Worm (Caenorhabditis elegans) whole organism, L1 larva: ENCODE results near the gene Y69A2AR.24.

Source experiments
- C34B4.2 ChIP-seq: sonication (generic microtip); optimal IDR thresholded peaks from 2 replicates; lab custom pipeline; 2017; ENCODE audit warnings: mild to moderate bottlenecking, missing genetic modification characterization, missing compliant biosample characterization
- F16B12.6 ChIP-seq: fragments of 150-350 bp; optimal IDR thresholded peaks from 2 replicates; lab custom pipeline; 2014; ENCODE audit warnings: missing biosample characterization, missing genetic modification characterization
- alr-1 ChIP-seq: fragments of 200-800 bp; sonication (Bioruptor generic); optimal IDR thresholded peaks from 2 replicates; lab custom pipeline; 2018; ENCODE audit warnings: borderline replicate concordance, mild to moderate bottlenecking, missing genetic modification characterization, missing compliant biosample characterization
- ama-1 ChIP-seq: fragments of 150-350 bp; optimal IDR thresholded peaks from 2 replicates; lab custom pipeline; 2014
- blmp-1 ChIP-seq: fragments of 150-350 bp; optimal IDR thresholded peaks from 2 replicates; lab custom pipeline; 2014; ENCODE audit warnings: missing biosample characterization, missing genetic modification characterization
- ceh-82 ChIP-seq, 3 experiments: fragments of 150-350 bp in 1 of 3; sonication (generic microtip) in 2 of 3; optimal IDR thresholded peaks; 2 replicates each; lab custom pipeline; 2014 to 2017; ENCODE audit warnings: missing biosample characterization in 3 of 3, missing genetic modification characterization in 3 of 3
- ceh-90 ChIP-seq: sonication (generic microtip); optimal IDR thresholded peaks from 2 replicates; lab custom pipeline; 2016; ENCODE audit warnings: missing genetic modification characterization, missing compliant biosample characterization
- ces-1 ChIP-seq: fragments of 150-350 bp; optimal IDR thresholded peaks from 2 replicates; lab custom pipeline; 2014; ENCODE audit warnings: missing biosample characterization, missing genetic modification reagents, missing genetic modification characterization
- dpl-1 ChIP-seq, 3 experiments: fragments of 150-350 bp in 2 of 3; sonication (generic microtip) in 1 of 3; optimal IDR thresholded peaks; 2 replicates each; lab custom pipeline; 2014 to 2017; ENCODE audit warnings: missing biosample characterization in 3 of 3, missing genetic modification characterization in 3 of 3, missing genetic modification reagents in 3 of 3
- efl-3 ChIP-seq: fragments of 200-800 bp; sonication (Bioruptor generic); optimal IDR thresholded peaks from 2 replicates; lab custom pipeline; 2018; ENCODE audit warnings: mild to moderate bottlenecking, missing genetic modification characterization, missing compliant biosample characterization
- egl-13 ChIP-seq: sonication (generic microtip); optimal IDR thresholded peaks from 2 replicates; lab custom pipeline; 2016; ENCODE audit warnings: missing genotype, missing genetic modification reagents, missing genetic modification characterization, missing compliant biosample characterization
- egl-27 ChIP-seq, 2 experiments: fragments of 150-350 bp in 1 of 2; sonication (generic microtip); optimal IDR thresholded peaks; 3 replicates each; lab custom pipeline; 2017 to 2018; ENCODE audit warnings: missing biosample characterization in 2 of 2, missing genetic modification characterization in 2 of 2, missing genetic modification reagents in 2 of 2
- elt-2 ChIP-seq: sonication (generic microtip); optimal IDR thresholded peaks from 2 replicates; lab custom pipeline; 2016; ENCODE audit warnings: missing genetic modification characterization, mild to moderate bottlenecking, inconsistent platforms, missing compliant biosample characterization, missing genetic modification reagents
- elt-3 ChIP-seq, 6 experiments: fragments of 150-350 bp in 1 of 6; sonication (generic microtip); optimal IDR thresholded peaks; 2 replicates each; lab custom pipeline; 2017 to 2018; ENCODE audit warnings: missing biosample characterization in 6 of 6, missing genetic modification characterization in 6 of 6, inconsistent platforms in 1 of 6
- ets-5 ChIP-seq: fragments of 200-800 bp; sonication (Bioruptor generic); IDR thresholded peaks from 2 replicates; pipeline ENCODE4 v1.3.6; 2022; ENCODE audit warnings: missing genetic modification characterization, missing compliant biosample characterization
- fkh-10 ChIP-seq: sonication (generic microtip); optimal IDR thresholded peaks from 2 replicates; lab custom pipeline; 2017; ENCODE audit warnings: missing biosample characterization, missing genetic modification reagents, missing genetic modification characterization
- fkh-8 ChIP-seq: sonication (generic microtip); optimal IDR thresholded peaks from 2 replicates; lab custom pipeline; 2016; ENCODE audit warnings: mild to moderate bottlenecking, missing genetic modification characterization, missing compliant biosample characterization
- grh-1 ChIP-seq: fragments of 200-800 bp; sonication (Bioruptor generic); IDR thresholded peaks from 2 replicates; pipeline ENCODE4 v1.3.6; 2022; ENCODE audit warnings: missing genetic modification reagents, missing genetic modification characterization, missing compliant biosample characterization
- hlh-17 ChIP-seq: fragments of 200-800 bp; sonication (Bioruptor generic); optimal IDR thresholded peaks from 2 replicates; lab custom pipeline; 2018; ENCODE audit warnings: missing genetic modification characterization, mild to moderate bottlenecking, missing compliant biosample characterization, moderate library complexity, borderline replicate concordance
- hlh-4 ChIP-seq: sonication (generic microtip); optimal IDR thresholded peaks from 2 replicates; lab custom pipeline; 2016; ENCODE audit warnings: mild to moderate bottlenecking, missing genetic modification characterization, missing compliant biosample characterization
- jun-1 ChIP-seq: fragments of 150-350 bp; optimal IDR thresholded peaks from 2 replicates; lab custom pipeline; 2014; ENCODE audit warnings: missing biosample characterization, missing genetic modification reagents, missing genetic modification characterization
- lin-15B ChIP-seq: fragments of 150-350 bp; sonication (generic microtip); optimal IDR thresholded peaks from 3 replicates; lab custom pipeline; 2014; ENCODE audit warnings: missing biosample characterization, missing genetic modification characterization
- lir-3 ChIP-seq: sonication (generic microtip); optimal IDR thresholded peaks from 2 replicates; lab custom pipeline; 2016; ENCODE audit warnings: mild to moderate bottlenecking, missing genetic modification characterization, moderate library complexity, missing compliant biosample characterization; ENCODE audit not compliant: poor library complexity
- lsy-2 ChIP-seq, 2 experiments: fragments of 150-350 bp; optimal IDR thresholded peaks; 2 replicates each; lab custom pipeline; 2014; ENCODE audit warnings: missing biosample characterization in 2 of 2, missing genetic modification characterization in 2 of 2
- mab-9 ChIP-seq: fragments of 200-800 bp; sonication (Bioruptor generic); IDR thresholded peaks from 2 replicates; pipeline ENCODE4 v1.3.6; 2022; ENCODE audit warnings: missing genetic modification reagents, missing genetic modification characterization, missing compliant biosample characterization
- mdl-1 ChIP-seq, 2 experiments: fragments of 150-350 bp; optimal IDR thresholded peaks; 2 replicates each; lab custom pipeline; 2014 to 2017; ENCODE audit warnings: missing biosample characterization in 2 of 2, missing genetic modification characterization in 2 of 2, inconsistent platforms in 1 of 2
- mep-1 ChIP-seq: fragments of 150-350 bp; optimal IDR thresholded peaks from 2 replicates; lab custom pipeline; 2014; ENCODE audit warnings: missing biosample characterization, missing genetic modification characterization
- nhr-12 ChIP-seq: sonication (generic microtip); optimal IDR thresholded peaks from 2 replicates; lab custom pipeline; 2017; ENCODE audit warnings: missing biosample characterization, missing genetic modification characterization
- nhr-19 ChIP-seq: fragments of 200-800 bp; sonication (Bioruptor generic); conservative IDR thresholded peaks from 2 replicates; pipeline ENCODE4 v1.3.6; 2022; ENCODE audit warnings: missing genetic modification characterization, missing compliant biosample characterization
- nhr-237 ChIP-seq: fragments of 150-350 bp; optimal IDR thresholded peaks from 2 replicates; lab custom pipeline; 2014; ENCODE audit warnings: missing biosample characterization, missing genetic modification characterization
- nhr-28 ChIP-seq: fragments of 150-350 bp; optimal IDR thresholded peaks from 2 replicates; lab custom pipeline; 2014; ENCODE audit warnings: missing biosample characterization, missing genetic modification characterization
- nhr-47 ChIP-seq: sonication (generic microtip); optimal IDR thresholded peaks from 2 replicates; lab custom pipeline; 2016; ENCODE audit warnings: mild to moderate bottlenecking, missing genetic modification characterization, moderate library complexity, missing compliant biosample characterization
- nhr-71 ChIP-seq: sonication (generic microtip); optimal IDR thresholded peaks from 2 replicates; lab custom pipeline; 2016; ENCODE audit warnings: mild to moderate bottlenecking, missing genetic modification characterization, moderate library complexity, missing compliant biosample characterization
- nhr-84 ChIP-seq: sonication (generic microtip); optimal IDR thresholded peaks from 2 replicates; lab custom pipeline; 2017; ENCODE audit warnings: missing biosample characterization, missing genetic modification characterization
- nhr-85 ChIP-seq: sonication (generic microtip); peaks from one replicate; lab custom pipeline; 2016; ENCODE audit warnings: missing genetic modification characterization, inconsistent platforms, missing compliant biosample characterization
- nhr-90 ChIP-seq: sonication (generic microtip); optimal IDR thresholded peaks from 2 replicates; lab custom pipeline; 2016; ENCODE audit warnings: mild to moderate bottlenecking, missing genetic modification characterization, missing compliant biosample characterization; ENCODE audit not compliant: poor library complexity
- pag-3 ChIP-seq: sonication (generic microtip); optimal IDR thresholded peaks from 2 replicates; lab custom pipeline; 2017; ENCODE audit warnings: missing genetic modification characterization, mild to moderate bottlenecking, missing compliant biosample characterization, antibody characterized with exemption, borderline replicate concordance; ENCODE audit not compliant: insufficient read depth
- pax-3 ChIP-seq: fragments of 200-800 bp; sonication (Bioruptor generic); optimal IDR thresholded peaks from 2 replicates; lab custom pipeline; 2018; ENCODE audit warnings: mild to moderate bottlenecking, missing genetic modification characterization, moderate library complexity, missing compliant biosample characterization
- rnt-1 ChIP-seq: sonication (generic microtip); optimal IDR thresholded peaks from 2 replicates; lab custom pipeline; 2016; ENCODE audit warnings: mild to moderate bottlenecking, missing genetic modification characterization, moderate library complexity, missing compliant biosample characterization
- sptf-1 ChIP-seq: fragments of 150-350 bp; optimal IDR thresholded peaks from 2 replicates; lab custom pipeline; 2014; ENCODE audit warnings: missing biosample characterization, missing genetic modification characterization
- sup-37 ChIP-seq: fragments of 200-800 bp; sonication (Bioruptor generic); optimal IDR thresholded peaks from 2 replicates; lab custom pipeline; 2018; ENCODE audit warnings: mild to moderate bottlenecking, missing genetic modification characterization, missing compliant biosample characterization
- swsn-7 ChIP-seq: sonication (generic microtip); optimal IDR thresholded peaks from 2 replicates; lab custom pipeline; 2016; ENCODE audit warnings: missing genetic modification characterization, missing compliant biosample characterization
- tbx-2 ChIP-seq: sonication (generic microtip); optimal IDR thresholded peaks from 2 replicates; lab custom pipeline; 2016; ENCODE audit warnings: missing genetic modification characterization, missing compliant biosample characterization
- tlp-1 ChIP-seq: fragments of 150-350 bp; optimal IDR thresholded peaks from 2 replicates; lab custom pipeline; 2014; ENCODE audit warnings: missing biosample characterization, missing genetic modification characterization
- unc-62 ChIP-seq: fragments of 150-350 bp; optimal IDR thresholded peaks from 2 replicates; lab custom pipeline; 2014; ENCODE audit warnings: missing biosample characterization, missing genetic modification reagents, missing genetic modification characterization
- unc-86 ChIP-seq: sonication (generic microtip); optimal IDR thresholded peaks from 2 replicates; lab custom pipeline; 2016; ENCODE audit warnings: missing genetic modification characterization, missing compliant biosample characterization
- unc-98 ChIP-seq: fragments of 200-800 bp; sonication (Bioruptor generic); IDR thresholded peaks from 2 replicates; pipeline ENCODE4 v1.3.6; 2022; ENCODE audit warnings: missing genetic modification characterization, missing compliant biosample characterization
- xbp-1 ChIP-seq: sonication (generic microtip); optimal IDR thresholded peaks from 2 replicates; lab custom pipeline; 2016; ENCODE audit warnings: missing genetic modification characterization, missing compliant biosample characterization
- zag-1 ChIP-seq: fragments of 150-350 bp; optimal IDR thresholded peaks from 2 replicates; lab custom pipeline; 2014; ENCODE audit warnings: missing biosample characterization, missing genetic modification characterization
- zip-4 ChIP-seq: fragments of 200-800 bp; sonication (Bioruptor generic); optimal IDR thresholded peaks from 2 replicates; lab custom pipeline; 2018; ENCODE audit warnings: mild to moderate bottlenecking, missing genetic modification characterization, moderate library complexity, missing compliant biosample characterization
- ztf-11 ChIP-seq, 2 experiments: sonication (generic microtip); optimal IDR thresholded peaks; 2 replicates each; lab custom pipeline; 2016 to 2017; ENCODE audit warnings: missing genetic modification characterization in 2 of 2, missing biosample characterization in 1 of 2, missing compliant biosample characterization in 1 of 2

Gene Y69A2AR.24

DNA sequence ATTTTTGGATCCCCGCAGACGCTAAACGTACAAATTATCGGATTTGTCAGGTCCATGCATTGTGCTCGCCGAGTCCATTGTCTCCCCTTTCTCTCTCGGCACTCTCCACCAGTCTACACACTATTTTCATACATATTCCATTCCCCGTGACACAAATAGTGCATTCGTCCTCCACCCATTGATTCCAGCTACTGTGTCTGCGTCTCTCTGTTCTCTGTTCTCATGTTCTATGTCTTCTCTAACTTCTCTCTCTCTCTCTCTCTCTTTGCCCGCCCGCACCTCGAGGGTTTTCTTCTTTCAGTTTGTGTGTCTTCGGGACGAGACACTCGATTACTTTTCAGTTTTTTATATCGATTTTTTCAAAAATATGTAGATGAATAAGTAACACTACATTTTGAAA lies 35.8 kb upstream of the Y69A2AR.24 start (continued):
- TF ChIP-seq elt-2 (tag; lab: Kevin White, UChicago) (peak; percentile 12), mab-9 (GFP tag; lab: Robert Waterston, UW) (no peak), nhr-47 (tag; lab: Kevin White, UChicago) (peak; percentile 88), efl-3 (GFP tag; lab: Kevin White, UChicago) (no peak), hlh-17 (GFP tag; lab: Kevin White, UChicago) (no peak), egl-27 (tag; optimal IDR thresholded peaks at IDR 0.05; lab: Kevin White, UChicago) (no peak), lsy-2 (tag; optimal IDR thresholded peaks at IDR 0.05; lab: Kevin White, UChicago) (peak; percentile 84 to 89), tbx-2 (tag; lab: Kevin White, UChicago) (peak; percentile 86), nhr-84 (tag; lab: Kevin White, UChicago) (no peak), mdl-1 (tag; optimal IDR thresholded peaks at IDR 0.05; lab: Kevin White, UChicago) (peak in 1 of 2 experiments; percentile 93), mep-1 (tag; lab: Kevin White, UChicago) (peak; percentile 94), egl-13 (tag; lab: Kevin White, UChicago) (peak; percentile 59), unc-86 (tag; lab: Kevin White, UChicago) (peak; percentile 93), F16B12.6 (tag; lab: Kevin White, UChicago) (peak; percentile 39), sptf-1 (tag; lab: Kevin White, UChicago) (no peak), lin-15B (tag; lab: Kevin White, UChicago) (peak; percentile 10), C34B4.2 (no peak), jun-1 (tag; lab: Kevin White, UChicago) (peak; percentile 69), blmp-1 (peak; percentile 55), nhr-71 (tag; lab: Kevin White, UChicago) (peak; percentile 96), swsn-7 (tag; lab: Kevin White, UChicago) (peak; percentile 87), nhr-28 (no peak), ama-1 (peak; percentile 83), zip-4 (GFP tag; lab: Kevin White, UChicago) (no peak), tlp-1 (no peak), alr-1 (tag; lab: Kevin White, UChicago) (no peak), unc-62 (GFP tag; lab: Kevin White, UChicago) (no peak), dpl-1 (GFP tag; optimal IDR thresholded peaks at IDR 0.05; lab: Kevin White, UChicago) (peak; percentile 74 to 78 (median 74)), nhr-90 (tag; lab: Kevin White, UChicago) (peak; percentile 76), ets-5 (GFP tag; lab: Robert Waterston, UW) (no peak), ceh-82 (tag; optimal IDR thresholded peaks at IDR 0.05; lab: Kevin White, UChicago) (peak; percentile 51 to 80 (median 68)), nhr-19 (GFP tag; lab: Robert Waterston, UW) (peak; percentile 90), pag-3 (no peak), ztf-11 (tag; optimal IDR thresholded peaks at IDR 0.05; lab: Kevin White, UChicago) (no peak), elt-3 (tag; optimal IDR thresholded peaks at IDR 0.05; lab: Kevin White, UChicago) (peak in 2 of 6 experiments; percentile 13 to 24), hlh-4 (tag; lab: Kevin White, UChicago) (no peak), lir-3 (tag; lab: Kevin White, UChicago) (peak; percentile 54), pax-3 (tag; lab: Kevin White, UChicago) (peak; percentile 53), sup-37 (GFP tag; lab: Kevin White, UChicago) (peak; percentile 31), zag-1 (tag; lab: Kevin White, UChicago) (peak; percentile 9), rnt-1 (tag; lab: Kevin White, UChicago) (peak; percentile 90), ces-1 (no peak), nhr-12 (tag; lab: Kevin White, UChicago) (no peak), grh-1 (peak; percentile 50), fkh-10 (GFP tag; lab: Kevin White, UChicago) (peak; percentile 17), unc-98 (GFP tag; lab: Robert Waterston, UW) (no peak), fkh-8 (tag; lab: Kevin White, UChicago) (peak; percentile 85), xbp-1 (peak; percentile 74), ceh-90 (tag; lab: Kevin White, UChicago) (no peak), nhr-237 (tag; lab: Kevin White, UChicago) (peak; percentile 4), nhr-85 (tag; lab: Kevin White, UChicago) (peak; percentile 84)
